Worm (Caenorhabditis elegans) whole organism, midembryonic: ENCODE measurements around the gene W06D11.3.

Experiments used
- T22C8.4 ChIP-seq: fragments of 200-800 bp; sonication (Bioruptor generic); IDR thresholded peaks from 2 replicates; pipeline ENCODE4 v1.3.6; 2022; ENCODE audit warnings: missing genetic modification characterization, missing compliant biosample characterization
- cog-1 ChIP-seq: sonication (generic microtip); optimal IDR thresholded peaks from 2 replicates; lab custom pipeline; 2016; ENCODE audit warnings: missing genetic modification characterization, missing compliant biosample characterization
- flt-1 ChIP-seq: fragments of 200-800 bp; sonication (Bioruptor generic); IDR thresholded peaks from 2 replicates; pipeline ENCODE4 v1.3.6; 2022; ENCODE audit warnings: missing genetic modification characterization, missing compliant biosample characterization
- med-1 ChIP-seq: sonication (generic microtip); optimal IDR thresholded peaks from 2 replicates; lab custom pipeline; 2017; ENCODE audit warnings: missing genetic modification characterization, mild to moderate bottlenecking, missing compliant biosample characterization, antibody characterized with exemption, missing genetic modification reagents; ENCODE audit not compliant: insufficient read depth
- ref-1 ChIP-seq: fragments of 200-800 bp; sonication (Bioruptor generic); conservative IDR thresholded peaks from 2 replicates; pipeline ENCODE4 v1.3.6; 2022; ENCODE audit warnings: missing genetic modification reagents, missing genetic modification characterization, missing compliant biosample characterization
- tab-1 ChIP-seq: fragments of 200-800 bp; sonication (Bioruptor generic); IDR thresholded peaks from 2 replicates; pipeline ENCODE4 v1.3.6; 2022; ENCODE audit warnings: missing genetic modification characterization, missing compliant biosample characterization
- ztf-23 ChIP-seq: fragments of 200-800 bp; sonication (Bioruptor generic); IDR thresholded peaks from 2 replicates; pipeline ENCODE4 v1.3.6; 2022; ENCODE audit warnings: missing genetic modification reagents, missing genetic modification characterization, missing compliant biosample characterization
- ztf-29 ChIP-seq: fragments of 200-800 bp; sonication (Bioruptor generic); IDR thresholded peaks from 2 replicates; pipeline ENCODE4 v1.3.6; 2022; ENCODE audit warnings: missing genetic modification reagents, missing genetic modification characterization, missing compliant biosample characterization

DNA sequence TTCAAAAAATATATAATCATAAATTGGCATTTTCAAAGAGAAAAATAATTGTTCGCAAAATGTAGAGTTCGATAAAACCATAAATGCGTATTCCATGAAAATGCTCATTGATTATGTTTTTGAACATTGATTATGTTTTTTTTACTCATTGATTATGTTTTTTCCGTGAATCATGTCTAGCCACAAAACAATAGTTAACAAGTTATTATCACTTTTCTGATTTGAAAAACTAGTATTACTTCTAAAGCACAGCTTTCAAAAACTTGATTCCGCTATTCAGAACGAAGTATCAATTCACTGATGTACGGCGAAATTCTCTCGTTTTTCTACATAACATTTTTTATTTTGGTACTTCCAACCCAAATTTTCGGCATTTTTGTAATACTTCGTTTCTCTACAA lies 37.3 kb downstream of the W06D11.3 start, which contains the start of gene srd-48:
- no peak for TF ChIP-seq ztf-29 (GFP tag; lab: Robert Waterston, UW)
- TF ChIP-seq ref-1, result no peak
- TF ChIP-seq tab-1 (GFP tag; lab: Robert Waterston, UW), result no peak
- no peak for TF ChIP-seq ztf-23 (GFP tag; lab: Robert Waterston, UW)
- TF ChIP-seq cog-1 (tag; lab: Kevin White, UChicago), result no peak
- no peak for TF ChIP-seq T22C8.4 (GFP tag; lab: Robert Waterston, UW)
- TF ChIP-seq flt-1 (GFP tag; lab: Robert Waterston, UW), result no peak
- TF ChIP-seq med-1 (GFP tag; lab: Kevin White, UChicago), result no peak
